Worm (Caenorhabditis elegans) whole organism, young adult: Measurements from ENCODE around the gene cyp-13A6.

Source experiments
- attf-5 ChIP-seq: fragments of 200-800 bp; sonication (Bioruptor generic); optimal IDR thresholded peaks from 2 replicates; lab custom pipeline; 2018; ENCODE audit warnings: mild to moderate bottlenecking, missing genetic modification characterization, missing compliant biosample characterization
- attf-6 ChIP-seq: fragments of 200-800 bp; sonication (Bioruptor generic); IDR thresholded peaks from 2 replicates; pipeline ENCODE4 v1.3.6; 2022; ENCODE audit warnings: missing genetic modification reagents, missing genetic modification characterization, missing compliant biosample characterization
- dpl-1 ChIP-seq: fragments of 150-350 bp; optimal IDR thresholded peaks from 2 replicates; lab custom pipeline; 2014; ENCODE audit warnings: missing biosample characterization, missing genetic modification reagents, missing genetic modification characterization
- fkh-3 ChIP-seq: sonication (generic microtip); optimal IDR thresholded peaks from 2 replicates; lab custom pipeline; 2016; ENCODE audit warnings: mild to moderate bottlenecking, missing genetic modification characterization, missing compliant biosample characterization
- madf-6 ChIP-seq: fragments of 200-800 bp; sonication (Bioruptor generic); IDR thresholded peaks from 2 replicates; pipeline ENCODE4 v1.3.6; 2022; ENCODE audit warnings: missing genetic modification reagents, missing genetic modification characterization, missing compliant biosample characterization
- madf-8 ChIP-seq: fragments of 200-800 bp; sonication (Bioruptor generic); conservative IDR thresholded peaks from 2 replicates; pipeline ENCODE4 v1.3.6; 2022; ENCODE audit warnings: missing genetic modification reagents, missing genetic modification characterization, missing compliant biosample characterization
- pha-4 ChIP-seq: fragments of 150-350 bp; sonication (generic microtip); optimal IDR thresholded peaks from 2 replicates; lab custom pipeline; 2014; ENCODE audit warnings: missing biosample characterization, missing genetic modification reagents, missing genetic modification characterization
- unc-62 ChIP-seq: fragments of 150-350 bp; optimal IDR thresholded peaks from 2 replicates; lab custom pipeline; 2014; ENCODE audit warnings: missing biosample characterization, missing genetic modification reagents, missing genetic modification characterization
- xnd-1 ChIP-seq: sonication (generic microtip); optimal IDR thresholded peaks from 2 replicates; lab custom pipeline; 2016; ENCODE audit warnings: missing genotype, missing genetic modification reagents, missing genetic modification characterization, missing compliant biosample characterization

DNA sequence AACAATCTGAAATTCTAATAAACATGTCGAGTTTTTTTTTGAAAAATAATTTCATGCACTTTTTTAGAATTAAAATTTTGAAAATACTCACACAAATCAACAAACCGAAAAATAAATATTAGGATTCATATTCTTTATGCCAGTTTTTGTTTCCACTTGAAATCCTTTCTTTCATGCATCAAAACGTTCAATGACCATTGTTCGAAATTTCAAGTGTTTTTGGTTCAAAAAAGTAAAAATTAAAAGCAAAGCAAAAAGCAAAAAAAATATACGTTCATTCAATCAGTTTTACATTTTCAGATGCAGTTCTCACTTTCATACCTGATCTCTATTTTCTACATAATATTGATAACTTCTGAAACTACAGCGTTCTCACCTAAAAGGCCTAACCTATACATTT lies 48.9 kb downstream of the cyp-13A6 start, which contains the start of gene ZK1321.1:
- no peak for TF ChIP-seq xnd-1 (tag; lab: Kevin White, UChicago)
- no peak for TF ChIP-seq dpl-1 (GFP tag; lab: Kevin White, UChicago)
- TF ChIP-seq pha-4 (tag; lab: Kevin White, UChicago): no peak
- no peak for TF ChIP-seq attf-6
- no peak for TF ChIP-seq unc-62 (GFP tag; lab: Kevin White, UChicago)
- no peak for TF ChIP-seq madf-6 (GFP tag; lab: Robert Waterston, UW)
- TF ChIP-seq madf-8 (GFP tag; lab: Robert Waterston, UW): no peak
- no peak for TF ChIP-seq attf-5 (GFP tag; lab: Kevin White, UChicago)
- TF ChIP-seq fkh-3: no peak
